Worm (Caenorhabditis elegans) whole organism, L4/young adult: ENCODE data around the gene T11F9.1.

Experiments used
- W03F9.2 ChIP-seq: fragments of 150-350 bp; optimal IDR thresholded peaks from 2 replicates; lab custom pipeline; 2014; ENCODE audit warnings: missing biosample characterization, missing genetic modification characterization
- dao-5 ChIP-seq: sonication (generic microtip); optimal IDR thresholded peaks from 2 replicates; lab custom pipeline; 2016; ENCODE audit warnings: missing genotype, missing genetic modification characterization, moderate library complexity, missing compliant biosample characterization
- him-1 ChIP-seq: sonication (generic microtip); optimal IDR thresholded peaks from 2 replicates; lab custom pipeline; 2016; ENCODE audit warnings: missing genotype, missing genetic modification reagents, missing genetic modification characterization, missing compliant biosample characterization

Gene T11F9.1

ce11 chrV:11459255-11459654 lies at the start of gene T11F9.1:
Gene T11F9.1, plus strand, starts transcription at chrV:11459555.
- TF ChIP-seq W03F9.2 (tag; lab: Kevin White, UChicago) (no peak), him-1 (tag; lab: Kevin White, UChicago) (no peak), dao-5 (tag; lab: Kevin White, UChicago) (no peak)

DNA sequence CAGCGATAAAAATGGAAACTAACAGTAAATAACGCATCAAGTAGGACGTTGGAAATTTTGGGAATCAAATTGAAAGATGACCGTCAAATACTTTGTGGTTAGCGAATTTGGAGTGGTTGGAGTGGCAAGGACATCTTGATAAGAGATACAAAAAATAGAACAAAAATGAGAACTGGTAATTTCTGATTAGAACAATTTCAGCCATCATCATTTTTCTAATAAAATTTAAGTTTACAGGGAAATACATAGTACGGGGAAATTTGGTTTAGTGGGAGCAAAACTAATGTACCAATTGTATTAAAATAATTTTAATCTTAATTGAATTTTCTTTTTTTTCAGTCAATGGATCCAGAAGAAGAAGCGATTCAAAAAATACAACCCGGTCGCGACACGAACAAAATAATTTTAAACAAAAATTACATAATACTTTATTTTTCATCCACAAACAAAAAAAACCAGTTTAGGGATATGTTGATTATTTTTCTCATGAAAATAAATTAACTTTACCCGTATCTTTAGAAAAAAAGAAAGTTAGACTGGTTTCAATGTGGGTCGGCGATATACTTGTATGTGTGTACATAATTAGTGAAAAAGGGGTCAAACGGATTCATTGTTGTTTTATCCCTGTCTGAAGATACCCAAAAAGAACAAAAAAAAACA lies 48.3 kb upstream of the T11F9.1 start, which contains the start of the genes K03B8.8 and grl-3:
TSS of gene K03B8.8 (minus strand) at position 101 of the 660 bp plus-strand sequence.
TSS of gene grl-3 (plus strand) at position 610 of the 660 bp plus-strand sequence.
- TF ChIP-seq dao-5 (tag; lab: Kevin White, UChicago) (no peak), him-1 (tag; lab: Kevin White, UChicago) (no peak), W03F9.2 (tag; lab: Kevin White, UChicago) (no peak)

DNA sequence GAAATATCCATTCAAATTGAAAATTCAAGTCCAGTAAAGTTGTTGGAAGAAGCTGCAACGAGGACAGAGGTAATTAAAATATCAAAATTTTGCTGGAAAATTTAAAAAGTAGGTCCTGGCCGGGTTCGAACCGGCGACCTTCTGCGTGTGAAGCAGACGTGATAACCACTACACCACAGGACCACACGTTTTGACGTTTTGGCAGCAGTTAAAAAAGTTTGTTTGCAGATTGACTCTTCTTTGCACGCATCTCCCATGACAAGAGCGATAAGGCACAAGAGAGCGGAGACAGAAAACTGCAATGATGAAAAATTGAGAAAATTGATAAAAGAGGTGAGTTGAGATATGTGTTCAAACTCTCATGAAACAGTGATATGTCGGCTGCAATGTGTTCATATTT lies 47.2 kb upstream of the T11F9.1 start:
- TF ChIP-seq W03F9.2 (tag; lab: Kevin White, UChicago) (no peak), him-1 (tag; lab: Kevin White, UChicago) (no peak), dao-5 (tag; lab: Kevin White, UChicago) (no peak)

DNA sequence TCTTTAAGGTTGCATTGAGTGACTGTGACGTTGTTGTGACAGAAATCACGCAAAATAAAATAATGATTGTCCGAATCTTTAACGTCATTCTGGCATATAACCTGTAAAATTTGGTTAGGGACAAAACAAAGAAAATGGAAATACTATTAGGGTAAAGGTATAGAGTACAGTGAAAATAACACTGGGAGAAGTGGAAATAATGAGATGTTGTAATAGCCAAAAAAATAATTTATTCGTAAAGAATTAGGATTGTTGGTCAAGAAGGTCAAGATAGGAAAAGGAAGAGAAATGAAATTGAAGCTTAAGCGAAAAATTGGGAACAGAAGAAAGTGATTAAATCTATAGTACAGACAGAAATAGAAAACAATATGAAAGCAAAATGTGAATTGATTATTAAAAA lies 44.3 kb upstream of the T11F9.1 start, which contains the start of gene deg-3:
TSS of gene deg-3 (minus strand) at position 101 of the 400 bp plus-strand sequence.
- TF ChIP-seq W03F9.2 (tag; lab: Kevin White, UChicago) (no peak), dao-5 (tag; lab: Kevin White, UChicago) (no peak)

DNA sequence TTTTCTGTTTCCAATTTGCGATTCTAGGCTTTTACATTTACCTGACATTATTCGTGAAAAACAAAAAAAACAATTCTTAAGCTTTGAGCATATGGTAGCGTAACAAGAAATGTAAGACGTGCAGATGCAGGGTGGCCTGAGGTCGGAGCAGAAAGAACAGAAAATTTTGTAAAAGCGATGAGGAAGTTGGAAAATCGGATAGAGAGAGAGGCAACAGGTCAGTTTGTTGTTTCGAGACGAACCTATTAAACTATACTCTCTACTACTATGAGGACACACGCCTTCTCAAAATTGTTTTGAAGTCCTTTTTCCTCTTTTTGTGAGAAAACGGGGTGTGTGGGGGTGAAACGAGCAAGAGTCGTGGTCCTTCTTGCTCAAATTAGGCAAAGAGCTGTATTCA lies 37.8 kb upstream of the T11F9.1 start, which contains the start of gene des-2:
TSS of gene des-2 (minus strand) at position 101 of the 400 bp plus-strand sequence.
- TF ChIP-seq W03F9.2 (tag; lab: Kevin White, UChicago) (no peak), him-1 (tag; lab: Kevin White, UChicago) (no peak), dao-5 (tag; lab: Kevin White, UChicago) (no peak)

- TF ChIP-seq W03F9.2 (tag; lab: Kevin White, UChicago), result no peak
- no peak for TF ChIP-seq dao-5 (tag; lab: Kevin White, UChicago)
- TF ChIP-seq him-1 (tag; lab: Kevin White, UChicago), result no peak
Measured at ce11 chrV:11424565-11424964, 34.8 kb upstream of the T11F9.1 start, which contains the start of gene T26H10.2. Gene T26H10.2, minus strand, starts transcription at chrV:11424665.

- no peak for TF ChIP-seq dao-5 (tag; lab: Kevin White, UChicago)
- TF ChIP-seq W03F9.2 (tag; lab: Kevin White, UChicago), result no peak
- no peak for TF ChIP-seq him-1 (tag; lab: Kevin White, UChicago)
Measured at ce11 chrV:11428728-11429127, 30.6 kb upstream of the T11F9.1 start.

- no peak for TF ChIP-seq dao-5 (tag; lab: Kevin White, UChicago)
- no peak for TF ChIP-seq him-1 (tag; lab: Kevin White, UChicago)
- no peak for TF ChIP-seq W03F9.2 (tag; lab: Kevin White, UChicago)
Measured at ce11 chrV:11430823-11431222, 28.5 kb upstream of the T11F9.1 start.

ce11 chrV:11435242-11435641 lies 24.1 kb upstream of the T11F9.1 start:
- TF ChIP-seq him-1 (tag; lab: Kevin White, UChicago) (no peak), W03F9.2 (tag; lab: Kevin White, UChicago) (no peak), dao-5 (tag; lab: Kevin White, UChicago) (no peak)

- TF ChIP-seq W03F9.2 (tag; lab: Kevin White, UChicago) (no peak), him-1 (tag; lab: Kevin White, UChicago) (no peak), dao-5 (tag; lab: Kevin White, UChicago) (no peak)
Measured at ce11 chrV:11436407-11436806, 22.9 kb upstream of the T11F9.1 start.

- TF ChIP-seq W03F9.2 (tag; lab: Kevin White, UChicago) (no peak), dao-5 (tag; lab: Kevin White, UChicago) (no peak), him-1 (tag; lab: Kevin White, UChicago) (no peak)
Measured at ce11 chrV:11438464-11438863, 20.9 kb upstream of the T11F9.1 start, which contains the start of gene dmsr-1. Gene dmsr-1, plus strand, starts transcription at chrV:11438764.

DNA sequence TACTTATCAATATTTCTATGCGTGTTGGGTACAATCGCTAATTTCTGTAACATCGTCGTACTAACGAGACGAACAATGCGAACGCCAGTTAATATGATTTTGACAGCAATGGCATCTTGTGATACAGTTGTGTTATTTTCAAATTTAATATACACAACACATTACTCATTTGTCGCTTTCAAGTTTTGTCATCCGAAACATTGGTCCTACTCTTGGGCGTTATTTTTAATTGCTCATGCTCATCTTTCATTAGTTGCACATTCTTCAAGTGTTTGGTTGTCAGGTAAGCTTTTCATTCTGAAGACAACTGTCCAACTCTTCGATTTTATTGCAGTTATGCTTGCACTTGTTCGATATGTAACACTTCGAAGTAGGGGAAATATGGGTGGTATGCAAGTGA lies 20.2 kb upstream of the T11F9.1 start:
- TF ChIP-seq dao-5 (tag; lab: Kevin White, UChicago), result no peak
- no peak for TF ChIP-seq W03F9.2 (tag; lab: Kevin White, UChicago)
- no peak for TF ChIP-seq him-1 (tag; lab: Kevin White, UChicago)

- TF ChIP-seq W03F9.2 (tag; lab: Kevin White, UChicago) (no peak), dao-5 (tag; lab: Kevin White, UChicago) (no peak), him-1 (tag; lab: Kevin White, UChicago) (no peak)
Measured at ce11 chrV:11443503-11443902, 15.9 kb upstream of the T11F9.1 start, which contains the start of gene F57B7.2. Gene F57B7.2, minus strand, starts transcription at chrV:11443603.

DNA sequence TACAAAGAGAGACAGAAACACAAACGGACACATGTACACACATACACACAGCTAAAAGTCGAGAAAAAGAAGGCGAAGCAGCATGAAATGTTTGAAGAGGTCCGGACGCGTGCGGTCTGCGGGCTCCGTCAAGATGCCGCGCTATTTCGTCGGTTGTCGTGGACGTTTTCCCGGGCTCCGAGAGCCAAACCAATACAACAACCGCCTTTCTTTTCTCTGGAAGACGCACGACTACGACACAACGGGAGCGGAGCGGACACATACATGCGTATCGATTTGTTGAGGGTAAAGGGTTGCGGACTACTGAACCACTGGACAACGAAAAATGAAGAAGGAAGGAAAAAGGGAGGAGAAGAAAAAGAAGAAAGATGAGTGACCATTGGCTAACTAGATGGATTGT lies 14.0 kb upstream of the T11F9.1 start:
- TF ChIP-seq W03F9.2 (tag; lab: Kevin White, UChicago) (no peak), him-1 (tag; lab: Kevin White, UChicago) (peak; percentile 35)
